Fruit fly (Drosophila melanogaster) whole organism, embryonic: ENCODE results near the gene CG7519.

ENCODE experiments used
- Atf3 ChIP-seq: fragments of 200-800 bp; sonication (Bioruptor generic); optimal IDR thresholded peaks from 3 replicates; lab custom pipeline; 2016; ENCODE audit warnings: missing biosample characterization, missing genetic modification characterization
- CG10209 ChIP-seq: fragments of 200-800 bp; sonication (Bioruptor generic); optimal IDR thresholded peaks from 3 replicates; lab custom pipeline; 2017; ENCODE audit warnings: missing biosample characterization, mild to moderate bottlenecking, missing genetic modification characterization, missing genetic modification reagents
- CG17361 ChIP-seq: fragments of 200-800 bp; sonication (Bioruptor generic); IDR thresholded peaks from 3 replicates; pipeline ENCODE4 v1.3.6; 2022; ENCODE audit warnings: missing biosample characterization, missing genetic modification characterization
- CG17829 ChIP-seq: fragments of 200-800 bp; optimal IDR thresholded peaks from 2 replicates; lab custom pipeline; 2019; ENCODE audit warnings: missing biosample characterization, mild to moderate bottlenecking, missing genetic modification characterization, moderate library complexity
- CG1832 ChIP-seq: fragments of 200-800 bp; sonication (Bioruptor generic); optimal IDR thresholded peaks from 2 replicates; lab custom pipeline; 2017; ENCODE audit warnings: missing biosample characterization, mild to moderate bottlenecking, missing genetic modification characterization, inconsistent platforms
- CG2875 ChIP-seq: fragments of 200-800 bp; sonication (Bioruptor generic); optimal IDR thresholded peaks from 2 replicates; lab custom pipeline; 2017; ENCODE audit warnings: missing biosample characterization, mild to moderate bottlenecking, missing genetic modification characterization, missing genetic modification reagents
- CG3726 ChIP-seq: fragments of 200-800 bp; sonication (Bioruptor generic); IDR thresholded peaks from 3 replicates; pipeline ENCODE4, ENCODE4 v1.3.6; 2022; ENCODE audit warnings: missing biosample characterization, missing genetic modification characterization
- CG42726 ChIP-seq: fragments of 200-800 bp; sonication (Bioruptor generic); IDR thresholded peaks from 2 replicates; pipeline ENCODE4 v1.3.6; 2022; ENCODE audit warnings: missing biosample characterization, missing genetic modification characterization; ENCODE audit not compliant: partially characterized antibody
- CG4360 ChIP-seq: fragments of 200-800 bp; sonication (Bioruptor generic); IDR thresholded peaks from 2 replicates; pipeline ENCODE4 v1.3.6; 2022; ENCODE audit warnings: missing biosample characterization, missing genetic modification characterization
- CG4404 ChIP-seq: fragments of 200-800 bp; sonication (Bioruptor generic); IDR thresholded peaks from 2 replicates; pipeline ENCODE4 v1.3.6; 2022; ENCODE audit warnings: missing biosample characterization, missing genetic modification characterization
- CG6791 ChIP-seq: fragments of 200-800 bp; sonication (Bioruptor generic); IDR thresholded peaks from 3 replicates; pipeline ENCODE4 v1.3.6; 2022; ENCODE audit warnings: missing biosample characterization, missing genetic modification characterization; ENCODE audit not compliant: partially characterized antibody
- CG7745 ChIP-seq: fragments of 200-800 bp; sonication (Bioruptor generic); optimal IDR thresholded peaks from 2 replicates; lab custom pipeline; 2018; ENCODE audit warnings: missing biosample characterization, mild to moderate bottlenecking, missing genetic modification characterization, moderate library complexity
- CG8359 ChIP-seq: fragments of 200-800 bp; sonication (Bioruptor generic); optimal IDR thresholded peaks from 2 replicates; lab custom pipeline; 2017; ENCODE audit warnings: missing biosample characterization, mild to moderate bottlenecking, missing genetic modification characterization, borderline replicate concordance
- CG8765 ChIP-seq: fragments of 200-800 bp; sonication (Bioruptor generic); IDR thresholded peaks from 2 replicates; pipeline ENCODE4 v1.3.6; 2022; ENCODE audit warnings: missing biosample characterization, missing genetic modification characterization
- CG8924 ChIP-seq: fragments of 200-800 bp; optimal IDR thresholded peaks from 3 replicates; lab custom pipeline; 2019; ENCODE audit warnings: missing biosample characterization, mild to moderate bottlenecking, missing genetic modification characterization, moderate library complexity
- CG8944 ChIP-seq: fragments of 200-800 bp; sonication (Bioruptor generic); optimal IDR thresholded peaks from 3 replicates; lab custom pipeline; 2016; ENCODE audit warnings: missing biosample characterization, missing genetic modification characterization
- CG9437 ChIP-seq: fragments of 200-800 bp; sonication (Bioruptor generic); optimal IDR thresholded peaks from 2 replicates; lab custom pipeline; 2018; ENCODE audit warnings: missing biosample characterization, mild to moderate bottlenecking, missing genetic modification characterization
- Dip2 ChIP-seq: fragments of 200-800 bp; sonication (Bioruptor generic); IDR thresholded peaks from 2 replicates; pipeline ENCODE4 v1.3.6; 2022; ENCODE audit warnings: missing biosample characterization, missing genetic modification characterization
- Elba2 ChIP-seq: fragments of 200-800 bp; sonication (Bioruptor generic); optimal IDR thresholded peaks from 3 replicates; lab custom pipeline; 2016; ENCODE audit warnings: missing biosample characterization, missing genetic modification characterization
- Ets97D ChIP-seq: fragments of 200-800 bp; sonication (Bioruptor generic); optimal IDR thresholded peaks from 3 replicates; lab custom pipeline; 2016; ENCODE audit warnings: missing biosample characterization, missing genetic modification characterization
- Lim3 ChIP-seq: fragments of 200-800 bp; sonication (Bioruptor generic); IDR thresholded peaks from 2 replicates; pipeline ENCODE4 v1.3.6; 2022; ENCODE audit warnings: missing biosample characterization, missing genetic modification characterization
- Mrtf ChIP-seq: fragments of 200-800 bp; sonication (Bioruptor generic); IDR thresholded peaks from 3 replicates; pipeline ENCODE4 v1.3.6; 2022; ENCODE audit warnings: missing biosample characterization, missing genetic modification characterization
- NFAT ChIP-seq: fragments of 200-800 bp; sonication (Bioruptor generic); IDR thresholded peaks from 2 replicates; pipeline ENCODE4 v1.3.6; 2022; ENCODE audit warnings: missing biosample characterization, missing genetic modification characterization
- PHDP ChIP-seq: fragments of 200-800 bp; sonication (Bioruptor generic); optimal IDR thresholded peaks from 3 replicates; lab custom pipeline; 2018; ENCODE audit warnings: missing biosample characterization, mild to moderate bottlenecking, missing genetic modification characterization, moderate library complexity
- Scr ChIP-seq: fragments of 200-800 bp; sonication (Bioruptor generic); IDR thresholded peaks from 2 replicates; pipeline ENCODE4 v1.3.6; 2022; ENCODE audit warnings: missing biosample characterization, missing genetic modification characterization; ENCODE audit not compliant: partially characterized antibody
- Six4 ChIP-seq: fragments of 200-800 bp; sonication (Bioruptor generic); optimal IDR thresholded peaks from 2 replicates; lab custom pipeline; 2016; ENCODE audit warnings: missing biosample characterization, missing genetic modification characterization
- abd-A ChIP-seq: fragments of 200-800 bp; sonication (Bioruptor generic); optimal IDR thresholded peaks from 3 replicates; lab custom pipeline; 2019; ENCODE audit warnings: missing biosample characterization, mild to moderate bottlenecking, missing genetic modification characterization, moderate library complexity
- aop ChIP-seq: fragments of 200-800 bp; sonication (Bioruptor generic); IDR thresholded peaks from 2 replicates; pipeline ENCODE4 v1.3.6; 2022; ENCODE audit warnings: missing biosample characterization, missing genetic modification characterization
- bowl ChIP-seq: fragments of 200-800 bp; sonication (Bioruptor generic); IDR thresholded peaks from 2 replicates; pipeline ENCODE4 v1.3.6; 2022; ENCODE audit warnings: missing biosample characterization, missing genetic modification characterization
- disco-r ChIP-seq: fragments of 200-800 bp; sonication (Bioruptor generic); optimal IDR thresholded peaks from 2 replicates; lab custom pipeline; 2016; ENCODE audit warnings: missing biosample characterization, missing genetic modification characterization
- dysf ChIP-seq: fragments of 200-800 bp; sonication (Bioruptor generic); IDR thresholded peaks from 3 replicates; pipeline ENCODE4 v1.3.6; 2022; ENCODE audit warnings: missing biosample characterization, missing genetic modification characterization
- eve ChIP-seq, 2 experiments: fragments of >200 bp; optimal IDR thresholded peaks; 2 replicates each; lab custom pipeline; 2017; ENCODE audit warnings: missing biosample characterization in 2 of 2, missing genetic modification characterization in 2 of 2
- fd102C ChIP-seq: fragments of 200-800 bp; sonication (Bioruptor generic); optimal IDR thresholded peaks from 2 replicates; lab custom pipeline; 2018; ENCODE audit warnings: missing biosample characterization, mild to moderate bottlenecking, missing genetic modification characterization, moderate library complexity
- gro ChIP-seq: fragments of 200-800 bp; sonication (Bioruptor generic); optimal IDR thresholded peaks from 2 replicates; lab custom pipeline; 2016; ENCODE audit warnings: missing biosample characterization, missing genetic modification characterization
- gsb-n ChIP-seq: fragments of 200-800 bp; sonication (Bioruptor generic); optimal IDR thresholded peaks from 3 replicates; lab custom pipeline; 2018; ENCODE audit warnings: missing biosample characterization, mild to moderate bottlenecking, missing genetic modification characterization
- jing ChIP-seq: fragments of 200-800 bp; sonication (Bioruptor generic); optimal IDR thresholded peaks from 2 replicates; lab custom pipeline; 2018; ENCODE audit warnings: missing biosample characterization, mild to moderate bottlenecking, missing genetic modification characterization
- kah ChIP-seq: fragments of 200-800 bp; sonication (Bioruptor generic); optimal IDR thresholded peaks from 2 replicates; lab custom pipeline; 2018; ENCODE audit warnings: missing biosample characterization, mild to moderate bottlenecking, missing genetic modification characterization
- knrl ChIP-seq: fragments of 200-800 bp; sonication (Bioruptor generic); IDR thresholded peaks from 3 replicates; pipeline ENCODE4 v1.3.6; 2022; ENCODE audit warnings: missing biosample characterization, missing genetic modification characterization; ENCODE audit not compliant: partially characterized antibody
- lola ChIP-seq, 3 experiments: fragments of >200 bp in 2 of 3; fragments of 200-800 bp in 1 of 3; sonication (Bioruptor generic) in 1 of 3; optimal IDR thresholded peaks; 2 replicates each; lab custom pipeline; 2017 to 2019; ENCODE audit warnings: missing biosample characterization in 3 of 3, missing genetic modification characterization in 3 of 3, mild to moderate bottlenecking in 1 of 3, moderate library complexity in 1 of 3
- mld ChIP-seq: fragments of 200-800 bp; sonication (Bioruptor generic); IDR thresholded peaks from 3 replicates; pipeline ENCODE4 v1.3.6; 2022; ENCODE audit warnings: missing biosample characterization, missing genetic modification characterization; ENCODE audit not compliant: partially characterized antibody
- org-1 ChIP-seq: fragments of 200-800 bp; sonication (Bioruptor generic); optimal IDR thresholded peaks from 2 replicates; lab custom pipeline; 2017; ENCODE audit warnings: missing biosample characterization, missing genetic modification characterization
- p53 ChIP-seq: fragments of 200-800 bp; sonication (Bioruptor generic); optimal IDR thresholded peaks from 2 replicates; lab custom pipeline; 2016; ENCODE audit warnings: missing biosample characterization, missing genetic modification characterization
- pnt ChIP-seq: fragments of 200-800 bp; sonication (Bioruptor generic); optimal IDR thresholded peaks from 3 replicates; lab custom pipeline; 2016; ENCODE audit warnings: missing biosample characterization, missing genetic modification characterization
- pros ChIP-seq: fragments of 200-800 bp; sonication (Bioruptor generic); optimal IDR thresholded peaks from 3 replicates; lab custom pipeline; 2019; ENCODE audit warnings: missing biosample characterization, mild to moderate bottlenecking, missing genetic modification characterization, moderate library complexity
- slbo ChIP-seq: fragments of 200-800 bp; sonication (Bioruptor generic); IDR thresholded peaks from 2 replicates; pipeline ENCODE4 v1.3.6; 2022; ENCODE audit warnings: missing biosample characterization, missing genetic modification characterization
- slp2 ChIP-seq: fragments of 200-800 bp; sonication (Bioruptor generic); optimal IDR thresholded peaks from 2 replicates; lab custom pipeline; 2016; ENCODE audit warnings: missing biosample characterization, missing genetic modification characterization
- tna ChIP-seq: fragments of 200-800 bp; sonication (Bioruptor generic); IDR thresholded peaks from 2 replicates; pipeline ENCODE4 v1.3.6; 2022; ENCODE audit warnings: missing biosample characterization, missing genetic modification characterization; ENCODE audit not compliant: partially characterized antibody
- trem ChIP-seq: fragments of 200-800 bp; optimal IDR thresholded peaks from 3 replicates; lab custom pipeline; 2019; ENCODE audit warnings: missing biosample characterization, mild to moderate bottlenecking, missing genetic modification characterization, moderate library complexity
- ttk ChIP-seq: fragments of 200-800 bp; sonication (Bioruptor generic); IDR thresholded peaks from 2 replicates; pipeline ENCODE4 v2.1.2; 2022; ENCODE audit warnings: missing biosample characterization, missing genetic modification characterization
- vnd ChIP-seq: fragments of 200-800 bp; sonication (Bioruptor generic); IDR thresholded peaks from 3 replicates; pipeline ENCODE4 v1.3.6; 2022; ENCODE audit warnings: missing biosample characterization, missing genetic modification characterization; ENCODE audit not compliant: partially characterized antibody
- vvl ChIP-seq: fragments of 200-800 bp; sonication (Bioruptor generic); IDR thresholded peaks from 2 replicates; pipeline ENCODE4 v1.3.6; 2022; ENCODE audit warnings: missing biosample characterization, missing genetic modification characterization
- wor ChIP-seq: fragments of 200-800 bp; sonication (Bioruptor generic); IDR thresholded peaks from 2 replicates; pipeline ENCODE4 v1.3.6; 2022; ENCODE audit warnings: missing biosample characterization, missing genetic modification characterization

The CG7519 gene

dm6 chr3L:21501928-21502327 is 9.0 kb downstream of the CG7519 start (continued):
- no peak for TF ChIP-seq knrl
- TF ChIP-seq org-1 (GFP tag; lab: Kevin White, UChicago) = no peak
- no peak for TF ChIP-seq disco-r (GFP tag; lab: Kevin White, UChicago)
- no peak for TF ChIP-seq Atf3 (GFP tag; lab: Kevin White, UChicago)
- TF ChIP-seq CG17829 (tag; lab: Kevin White, UChicago) = no peak
- TF ChIP-seq CG4360 = no peak
- no peak for TF ChIP-seq vnd (GFP tag; lab: Robert Waterston, UW)
- TF ChIP-seq gro = no peak
- no peak for TF ChIP-seq Lim3 (GFP tag; lab: Robert Waterston, UW)
- no peak for TF ChIP-seq trem (tag; lab: Kevin White, UChicago)
- no peak for TF ChIP-seq Mrtf (GFP tag; lab: Robert Waterston, UW)
- TF ChIP-seq eve (GFP tag; optimal IDR thresholded peaks at IDR 0.05; lab: Kevin White, UChicago) = no peak
- no peak for TF ChIP-seq CG6791 (GFP tag; lab: Robert Waterston, UW)
- TF ChIP-seq CG8944 (GFP tag; lab: Kevin White, UChicago) = no peak
- TF ChIP-seq CG3726 = no peak
- TF ChIP-seq CG8924 (tag; lab: Kevin White, UChicago) = no peak
- TF ChIP-seq CG4404 (GFP tag; lab: Robert Waterston, UW) = no peak
- TF ChIP-seq ttk = 0 out of 2 replicates have a peak, but pooled peaks have one; percentile 15
- peak; percentile 48 for TF ChIP-seq slbo (GFP tag; lab: Robert Waterston, UW)
- no peak for TF ChIP-seq Elba2 (GFP tag; lab: Kevin White, UChicago)
- TF ChIP-seq CG8765 (GFP tag; lab: Robert Waterston, UW) = no peak
- TF ChIP-seq aop (GFP tag; lab: Robert Waterston, UW) = no peak
- peak; percentile 53; the same call in 2 of the 3 replicates for TF ChIP-seq dysf (GFP tag; lab: Robert Waterston, UW)
- TF ChIP-seq CG2875 (GFP tag; lab: Kevin White, UChicago) = no peak
- TF ChIP-seq CG10209 (GFP tag; lab: Kevin White, UChicago) = no peak
- TF ChIP-seq vvl (GFP tag; lab: Robert Waterston, UW) = peak; percentile 62
- TF ChIP-seq tna (GFP tag; lab: Robert Waterston, UW) = no peak
- TF ChIP-seq slp2 (GFP tag; lab: Kevin White, UChicago) = no peak
- no peak for TF ChIP-seq jing (GFP tag; lab: Kevin White, UChicago)
- no peak for TF ChIP-seq CG1832 (GFP tag; lab: Kevin White, UChicago)
- no peak for TF ChIP-seq CG9437 (GFP tag; lab: Kevin White, UChicago)
- no peak for TF ChIP-seq kah (GFP tag; lab: Kevin White, UChicago)
- TF ChIP-seq gsb-n (tag; lab: Kevin White, UChicago) = no peak
- TF ChIP-seq pnt = no peak
- TF ChIP-seq Six4 (GFP tag; lab: Kevin White, UChicago) = no peak
- TF ChIP-seq abd-A = no peak
- TF ChIP-seq CG8359 = no peak
- TF ChIP-seq Dip2 = no peak
- TF ChIP-seq CG42726 (GFP tag; lab: Robert Waterston, UW) = no peak
- TF ChIP-seq PHDP (tag; lab: Kevin White, UChicago) = no peak
- TF ChIP-seq Ets97D (GFP tag; lab: Kevin White, UChicago) = no peak
- TF ChIP-seq CG7745 (tag; lab: Kevin White, UChicago) = no peak
- no peak for TF ChIP-seq lola (GFP tag; optimal IDR thresholded peaks at IDR 0.05; lab: Kevin White, UChicago)
- TF ChIP-seq pros (GFP tag; lab: Kevin White, UChicago) = no peak
- TF ChIP-seq bowl (GFP tag; lab: Robert Waterston, UW) = no peak
- no peak for TF ChIP-seq CG17361 (GFP tag; lab: Robert Waterston, UW)
- no peak for TF ChIP-seq fd102C
- TF ChIP-seq mld (GFP tag; lab: Robert Waterston, UW) = no peak
- no peak for TF ChIP-seq p53 (GFP tag; lab: Kevin White, UChicago)
- TF ChIP-seq wor (GFP tag; lab: Robert Waterston, UW) = no peak
- no peak for TF ChIP-seq NFAT (GFP tag; lab: Robert Waterston, UW)
- no peak for TF ChIP-seq Scr
